Fruit fly (Drosophila melanogaster): ENCODE data around the gene Eig71Ef.

- no peak for TF ChIP-seq CTCF (optimal IDR thresholded peaks at IDR 0.05)
- TF ChIP-seq CG8478 (optimal IDR thresholded peaks at IDR 0.05), result no peak
These were observed 40.3 kb downstream of the Eig71Ef start for dm6 chr3L:15616900-15617299.

All from S2 (cell line).